Fruit fly (Drosophila melanogaster) whole organism, wandering third instar larva: ENCODE results near the gene kst.

Experiments
- Abd-B ChIP-seq: fragments of >200 bp; optimal IDR thresholded peaks from 2 replicates; lab custom pipeline; 2017; ENCODE audit warnings: missing biosample characterization, missing genetic modification characterization
- CG32264 ChIP-seq: fragments of 200-800 bp; sonication (Bioruptor generic); optimal IDR thresholded peaks from 2 replicates; lab custom pipeline; 2016; ENCODE audit warnings: missing biosample characterization, missing genetic modification characterization
- CG9705 ChIP-seq: fragments of 200-800 bp; sonication (Bioruptor generic); optimal IDR thresholded peaks from 2 replicates; lab custom pipeline; 2018; ENCODE audit warnings: missing biosample characterization, mild to moderate bottlenecking, missing genetic modification characterization
- CrebA ChIP-seq: fragments of 200-800 bp; sonication (Bioruptor generic); optimal IDR thresholded peaks from 2 replicates; lab custom pipeline; 2016; ENCODE audit warnings: missing biosample characterization, mild to moderate bottlenecking, missing genetic modification characterization, borderline replicate concordance
- Dif ChIP-seq: fragments of 200-275, 200-300 bp; sonication (Bioruptor generic); optimal IDR thresholded peaks from 2 replicates; lab custom pipeline; 2018; ENCODE audit warnings: missing biosample characterization, missing genetic modification characterization; ENCODE audit not compliant: partially characterized antibody
- GATAd ChIP-seq: sonication (Bioruptor generic); optimal IDR thresholded peaks from 2 replicates; lab custom pipeline; 2016; ENCODE audit warnings: missing biosample characterization, missing genetic modification characterization
- HLH106 ChIP-seq: fragments of 200-800 bp; optimal IDR thresholded peaks from 3 replicates; lab custom pipeline; 2019; ENCODE audit warnings: missing biosample characterization, mild to moderate bottlenecking, missing genetic modification characterization, moderate library complexity
- Hnf4 ChIP-seq: fragments of 200-800 bp; sonication (Bioruptor generic); optimal IDR thresholded peaks from 2 replicates; lab custom pipeline; 2016; ENCODE audit warnings: missing biosample characterization, mild to moderate bottlenecking, missing genetic modification characterization
- Hr78 ChIP-seq: fragments of >200 bp; optimal IDR thresholded peaks from 2 replicates; lab custom pipeline; 2017; ENCODE audit warnings: missing biosample characterization, missing genetic modification characterization
- Hr83 ChIP-seq: fragments of 200-300 bp; sonication (Bioruptor generic); optimal IDR thresholded peaks from 2 replicates; lab custom pipeline; 2016; ENCODE audit warnings: missing biosample characterization, mild to moderate bottlenecking, missing genetic modification characterization, moderate library complexity; ENCODE audit not compliant: poor library complexity, severe bottlenecking
- Jra ChIP-seq: sonication (Bioruptor generic); optimal IDR thresholded peaks from 2 replicates; lab custom pipeline; 2016; ENCODE audit warnings: missing biosample characterization, missing genetic modification characterization
- Mio ChIP-seq: sonication (Bioruptor generic); optimal IDR thresholded peaks from 2 replicates; lab custom pipeline; 2016; ENCODE audit warnings: missing biosample characterization, missing genetic modification characterization
- Myc ChIP-seq: fragments of >200 bp; optimal IDR thresholded peaks from 2 replicates; lab custom pipeline; 2017
- N ChIP-seq: fragments of >200 bp; optimal IDR thresholded peaks from 2 replicates; lab custom pipeline; 2018; ENCODE audit warnings: missing biosample characterization, missing external identifiers, missing genetic modification characterization
- OdsH ChIP-seq: fragments of 200-800 bp; sonication (Bioruptor generic); optimal IDR thresholded peaks from 2 replicates; lab custom pipeline; 2016; ENCODE audit warnings: missing biosample characterization, mild to moderate bottlenecking, missing genetic modification characterization
- Rel ChIP-seq, 2 experiments: fragments of 200-800 bp; sonication (Bioruptor generic) in 1 of 2; optimal IDR thresholded peaks; 2 replicates in 1 of 2; 3 replicates in 1 of 2; lab custom pipeline; 2016 to 2019; ENCODE audit warnings: mild to moderate bottlenecking in 2 of 2, missing biosample characterization in 2 of 2, missing genetic modification characterization in 2 of 2, moderate library complexity in 1 of 2
- Sp1 ChIP-seq: fragments of 200-800 bp; sonication (Bioruptor generic); optimal IDR thresholded peaks from 3 replicates; lab custom pipeline; 2019; ENCODE audit warnings: missing biosample characterization, mild to moderate bottlenecking, missing genetic modification characterization, moderate library complexity
- br ChIP-seq: fragments of 200-800 bp; sonication (Bioruptor generic); optimal IDR thresholded peaks from 2 replicates; lab custom pipeline; 2016; ENCODE audit warnings: missing biosample characterization, missing genetic modification characterization
- brk ChIP-seq: fragments of 200-800 bp; sonication (Bioruptor generic); optimal IDR thresholded peaks from 2 replicates; lab custom pipeline; 2016; ENCODE audit warnings: missing biosample characterization, mild to moderate bottlenecking, missing genetic modification characterization
- dl ChIP-seq, 2 experiments: fragments of 175-275, 200-275 bp in 1 of 2; fragments of 200-275 bp in 1 of 2; sonication (Bioruptor generic); optimal IDR thresholded peaks; lab custom pipeline; 2018; ENCODE audit warnings: mild to moderate bottlenecking in 2 of 2, missing biosample characterization in 2 of 2, missing genetic modification characterization in 2 of 2, moderate library complexity in 2 of 2; ENCODE audit not compliant: partially characterized antibody in 2 of 2, insufficient read depth in 1 of 2
- dmrt93B ChIP-seq: fragments of 200-800 bp; sonication (Bioruptor generic); optimal IDR thresholded peaks from 2 replicates; lab custom pipeline; 2018; ENCODE audit warnings: missing biosample characterization, mild to moderate bottlenecking, missing genetic modification characterization
- dsf ChIP-seq: sonication (Bioruptor generic); optimal IDR thresholded peaks from 2 replicates; lab custom pipeline; 2016; ENCODE audit warnings: missing biosample characterization, missing genetic modification characterization, borderline replicate concordance
- ey ChIP-seq: fragments of 200-800 bp; sonication (Bioruptor generic); optimal IDR thresholded peaks from 2 replicates; lab custom pipeline; 2016; ENCODE audit warnings: missing biosample characterization, missing genetic modification characterization
- foxo ChIP-seq, 2 experiments: fragments of 200-800 bp; sonication (Bioruptor generic); optimal IDR thresholded peaks; 2 replicates in 1 of 2; 3 replicates in 1 of 2; lab custom pipeline; 2016 to 2017; ENCODE audit warnings: missing biosample characterization in 2 of 2, missing genetic modification characterization in 2 of 2
- fru ChIP-seq: fragments of 200-800 bp; sonication (Bioruptor generic); optimal IDR thresholded peaks from 3 replicates; lab custom pipeline; 2016; ENCODE audit warnings: missing biosample characterization, mild to moderate bottlenecking, missing genetic modification characterization
- h ChIP-seq: fragments of 200-800 bp; sonication (Bioruptor generic); optimal IDR thresholded peaks from 3 replicates; lab custom pipeline; 2016; ENCODE audit warnings: missing biosample characterization, mild to moderate bottlenecking, missing genetic modification characterization
- jim ChIP-seq: fragments of 175-275, 200-325 bp; sonication (Bioruptor generic); optimal IDR thresholded peaks from 2 replicates; lab custom pipeline; 2016; ENCODE audit warnings: missing biosample characterization, mild to moderate bottlenecking, missing genetic modification characterization
- psq ChIP-seq: fragments of 200-800 bp; sonication (Bioruptor generic); optimal IDR thresholded peaks from 3 replicates; lab custom pipeline; 2017; ENCODE audit warnings: missing biosample characterization, mild to moderate bottlenecking, missing genetic modification characterization, moderate library complexity
- rgr ChIP-seq: fragments of 200-800 bp; sonication (Bioruptor generic); optimal IDR thresholded peaks from 3 replicates; lab custom pipeline; 2016; ENCODE audit warnings: missing biosample characterization, mild to moderate bottlenecking, missing genetic modification characterization
- sage ChIP-seq: fragments of 200-800 bp; sonication (Bioruptor generic); optimal IDR thresholded peaks from 2 replicates; lab custom pipeline; 2016; ENCODE audit warnings: missing biosample characterization, mild to moderate bottlenecking, missing genetic modification characterization
- sv ChIP-seq: fragments of 200-800 bp; sonication (Bioruptor generic); optimal IDR thresholded peaks from 3 replicates; lab custom pipeline; 2016; ENCODE audit warnings: missing biosample characterization, missing genetic modification characterization
- tai ChIP-seq: sonication (Bioruptor generic); optimal IDR thresholded peaks from 2 replicates; lab custom pipeline; 2016; ENCODE audit warnings: missing biosample characterization, missing genetic modification characterization
- usp ChIP-seq: fragments of >200 bp; optimal IDR thresholded peaks from 2 replicates; lab custom pipeline; 2017; ENCODE audit warnings: missing biosample characterization, missing genetic modification characterization

kst gene

DNA sequence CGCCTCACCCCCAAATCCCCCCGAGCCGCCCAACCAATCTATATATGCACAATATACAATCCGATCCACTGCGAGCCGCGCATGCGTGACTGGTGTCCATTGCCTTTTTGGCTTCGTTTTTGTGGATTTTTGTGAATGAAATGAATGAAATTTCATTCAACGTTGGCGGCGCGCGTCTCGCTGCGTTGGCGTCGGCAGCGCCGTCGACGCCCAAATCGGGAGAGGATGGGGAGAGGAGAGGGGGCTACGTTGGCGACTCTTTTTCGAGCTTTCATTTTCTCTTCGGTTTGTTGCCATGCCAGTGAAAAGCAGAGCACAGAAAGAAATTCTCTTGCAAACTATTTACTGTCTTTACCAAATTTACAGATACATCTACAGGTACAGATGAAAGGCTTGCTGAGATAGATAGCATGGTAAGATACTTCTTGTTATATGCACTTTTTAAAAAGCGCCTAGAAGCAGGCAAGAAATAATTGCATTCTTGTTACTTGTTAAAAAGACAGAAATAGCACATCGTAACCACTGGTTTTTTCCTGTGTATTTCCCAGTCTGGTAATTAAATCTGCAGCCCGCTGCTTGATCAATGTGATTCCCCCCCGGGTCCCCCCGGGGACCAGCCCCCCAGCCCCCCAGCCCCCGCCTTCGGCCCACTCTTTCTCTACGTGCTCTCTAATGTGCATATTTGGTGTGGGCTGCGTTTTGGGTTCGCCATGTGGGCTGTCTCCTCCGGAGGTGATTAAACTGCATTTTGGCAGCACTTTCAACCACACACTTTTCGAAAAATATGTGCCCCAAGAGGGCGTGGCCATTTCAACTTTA is 43.8 kb downstream of the kst start (continued):
- no peak for TF ChIP-seq dl (GFP tag; optimal IDR thresholded peaks at IDR 0.05; lab: Kevin White, UChicago; ENCODE audit: insufficient read depth in 1 of 2, partially characterized antibody in 2 of 2)
- TF ChIP-seq, all 38 proteins: peak for 9

DNA sequence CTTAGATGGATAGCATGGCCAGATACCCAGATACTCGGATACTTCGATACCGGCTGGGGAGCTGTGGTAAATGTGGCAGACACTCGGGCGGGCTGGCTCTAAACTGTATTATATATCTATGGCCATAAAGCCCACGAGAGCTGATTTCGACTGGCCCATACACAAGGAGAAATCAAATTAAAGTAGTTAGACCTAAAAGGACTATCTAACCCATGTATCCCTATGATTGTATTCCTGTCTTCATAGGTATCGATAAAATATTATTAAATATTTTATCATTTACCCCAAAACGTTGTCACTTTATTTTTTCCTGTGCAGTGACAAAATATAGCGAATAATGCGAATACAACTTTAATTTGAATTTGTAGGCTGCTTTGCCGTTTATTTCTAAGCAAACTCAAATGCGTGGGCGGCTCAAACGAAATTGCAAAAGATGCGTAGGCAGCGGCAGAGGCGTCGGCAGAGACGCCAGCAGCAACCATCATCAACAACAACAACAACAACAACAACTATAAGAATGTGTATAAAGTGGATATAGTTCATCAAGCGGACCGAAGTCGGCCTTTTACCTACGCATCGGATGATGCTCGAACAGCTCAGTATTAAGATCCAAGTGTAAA is 45.3 kb downstream of the kst start:
- no peak for TF ChIP-seq h (GFP tag; lab: Kevin White, UChicago)
- no peak for TF ChIP-seq CG32264 (GFP tag; lab: Kevin White, UChicago)
- no peak for TF ChIP-seq fru (GFP tag; lab: Kevin White, UChicago)
- TF ChIP-seq Hnf4 (GFP tag; lab: Kevin White, UChicago): no peak
- no peak for TF ChIP-seq Mio (GFP tag; lab: Kevin White, UChicago)
- no peak for TF ChIP-seq psq (GFP tag; lab: Kevin White, UChicago)
- no peak for TF ChIP-seq Hr78
- TF ChIP-seq Jra: no peak
- no peak for TF ChIP-seq OdsH
- TF ChIP-seq GATAd (GFP tag; lab: Kevin White, UChicago): no peak

DNA sequence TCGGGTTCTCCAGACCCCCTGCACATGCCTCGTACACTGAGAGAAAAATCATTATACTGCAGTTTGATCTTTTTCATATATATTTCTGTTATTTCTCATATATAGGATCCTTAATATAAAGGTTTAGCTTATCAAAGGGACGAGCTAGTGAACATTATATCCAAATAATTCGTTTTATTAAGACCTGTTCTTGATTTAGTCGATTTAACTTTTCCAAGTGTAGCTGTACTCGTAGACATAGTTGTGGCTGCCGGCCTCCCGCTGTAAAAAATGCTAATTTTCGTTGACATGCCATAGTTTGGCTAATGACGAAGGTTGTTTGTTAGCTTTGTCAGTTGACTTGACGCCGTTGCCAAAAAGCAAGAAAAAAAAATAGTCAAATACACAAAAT is 45.8 kb downstream of the kst start:
- TF ChIP-seq Mio (GFP tag; lab: Kevin White, UChicago): no peak
- TF ChIP-seq foxo (GFP tag; optimal IDR thresholded peaks at IDR 0.05; lab: Kevin White, UChicago): peak in 1 of 2 experiments; percentile 15
- TF ChIP-seq sv (GFP tag; lab: Kevin White, UChicago): peak; percentile 77
- TF ChIP-seq fru (GFP tag; lab: Kevin White, UChicago): peak; percentile 13

DNA sequence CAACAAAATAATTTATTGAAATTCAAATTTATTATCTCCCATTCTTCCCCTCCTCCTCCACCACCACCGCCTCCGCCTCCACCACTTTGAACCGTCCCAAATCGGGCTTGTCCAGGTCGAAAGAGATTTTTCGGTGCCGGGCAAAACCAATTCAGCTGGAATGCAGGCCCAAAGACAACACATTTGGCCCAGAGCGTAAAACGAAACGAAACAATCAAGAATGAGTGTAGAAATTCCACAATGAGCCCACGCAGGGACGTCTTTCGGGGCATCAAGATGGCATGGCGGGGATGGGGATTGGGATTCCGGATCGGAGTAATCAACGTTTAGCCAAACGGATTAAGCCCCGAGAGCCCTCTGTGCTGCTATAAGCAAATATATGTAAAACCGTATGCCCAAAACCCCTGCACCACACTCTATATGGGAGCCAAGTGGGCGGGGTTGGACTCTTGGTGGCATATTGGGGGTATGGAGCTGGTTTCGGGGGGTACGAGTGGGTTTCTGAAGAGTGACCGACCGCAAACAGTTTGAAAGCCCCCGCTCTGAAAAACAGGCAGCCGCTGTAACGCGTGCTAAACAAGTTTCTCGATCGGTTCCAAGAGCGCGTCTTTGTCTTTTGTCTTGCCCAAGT is 47.4 kb downstream of the kst start:
- peak; percentile 75 for TF ChIP-seq Dif
- no peak for TF ChIP-seq rgr (GFP tag; lab: Kevin White, UChicago)
- TF ChIP-seq dmrt93B (GFP tag; lab: Kevin White, UChicago): no peak
- no peak for TF ChIP-seq usp (GFP tag; lab: Kevin White, UChicago)
- peak; percentile 18 to 41 for TF ChIP-seq dl (GFP tag; optimal IDR thresholded peaks at IDR 0.05; lab: Kevin White, UChicago; ENCODE audit: insufficient read depth in 1 of 2, partially characterized antibody in 2 of 2)
- no peak for TF ChIP-seq ey (GFP tag; lab: Kevin White, UChicago)
- TF ChIP-seq psq (GFP tag; lab: Kevin White, UChicago): peak; percentile 10
- TF ChIP-seq dsf (GFP tag; lab: Kevin White, UChicago): no peak
- TF ChIP-seq CrebA (GFP tag; lab: Kevin White, UChicago): no peak
- no peak for TF ChIP-seq h (GFP tag; lab: Kevin White, UChicago)
- TF ChIP-seq Rel (GFP tag; optimal IDR thresholded peaks at IDR 0.05; lab: Kevin White, UChicago): no peak
- TF ChIP-seq Rel (tag; optimal IDR thresholded peaks at IDR 0.05; lab: Kevin White, UChicago): peak; percentile 29
- TF ChIP-seq Abd-B (GFP tag; lab: Kevin White, UChicago): no peak
- no peak for TF ChIP-seq CG32264 (GFP tag; lab: Kevin White, UChicago)
- no peak for TF ChIP-seq Myc (lab: Kevin White, UChicago)

DNA sequence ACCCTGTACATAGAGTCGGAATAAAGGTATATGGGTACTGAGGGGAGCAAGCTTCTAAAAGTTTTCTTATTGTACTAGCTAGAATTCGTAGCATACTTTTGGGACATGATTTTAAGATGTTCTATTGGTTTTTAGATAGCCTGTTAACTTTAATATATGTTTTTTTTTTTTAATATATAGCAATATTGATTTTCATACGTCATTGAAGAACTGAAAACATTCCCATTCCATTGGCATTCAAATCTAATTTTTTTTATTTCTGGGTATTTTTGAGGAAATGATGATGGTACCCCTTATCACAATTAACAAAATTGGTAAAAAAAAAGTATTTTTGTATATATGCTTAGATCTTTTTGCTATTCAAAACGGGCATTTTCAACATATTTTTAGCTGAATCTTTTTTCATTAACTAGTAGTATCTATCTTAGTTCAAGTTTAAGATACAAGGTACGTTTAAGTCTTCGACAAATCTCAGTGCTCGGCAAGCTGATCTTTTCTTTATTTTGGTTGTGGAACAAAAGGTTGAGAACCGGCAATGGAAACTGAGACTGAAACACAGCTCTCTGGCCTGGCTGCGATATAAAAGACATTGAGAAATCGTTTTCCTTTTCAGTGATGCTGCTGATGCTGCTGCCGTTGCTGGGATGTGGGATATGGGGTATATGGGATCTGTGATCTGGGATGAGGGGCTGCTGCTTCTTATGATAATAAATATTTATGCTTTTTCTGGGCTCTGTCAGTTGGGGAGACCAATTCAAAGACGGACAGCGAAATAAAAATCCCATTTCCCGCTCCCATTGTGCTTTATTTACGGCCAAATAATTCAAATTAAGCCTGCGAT is 48.2 kb downstream of the kst start:
- TF ChIP-seq Jra (no peak), rgr (GFP tag; lab: Kevin White, UChicago) (peak; percentile 52), Hr78 (no peak), CG32264 (GFP tag; lab: Kevin White, UChicago) (no peak), Hr83 (GFP tag; lab: Kevin White, UChicago) (peak; percentile 42), Myc (lab: Kevin White, UChicago) (no peak), br (GFP tag; lab: Kevin White, UChicago) (no peak), brk (GFP tag; lab: Kevin White, UChicago) (no peak), HLH106 (peak; percentile 54), jim (GFP tag; lab: Kevin White, UChicago) (no peak), CG9705 (GFP tag; lab: Kevin White, UChicago) (no peak), N (GFP tag; lab: Kevin White, UChicago) (no peak), CrebA (GFP tag; lab: Kevin White, UChicago) (no peak), ey (GFP tag; lab: Kevin White, UChicago) (peak; percentile 19), Rel (GFP tag; optimal IDR thresholded peaks at IDR 0.05; lab: Kevin White, UChicago) (no peak), Rel (tag; optimal IDR thresholded peaks at IDR 0.05; lab: Kevin White, UChicago) (no peak), Sp1 (GFP tag; lab: Kevin White, UChicago) (peak; percentile 57), fru (GFP tag; lab: Kevin White, UChicago) (peak; percentile 13), OdsH (peak; percentile 64), usp (GFP tag; lab: Kevin White, UChicago) (no peak), sage (no peak), Dif (no peak), Abd-B (GFP tag; lab: Kevin White, UChicago) (no peak), tai (GFP tag; lab: Kevin White, UChicago) (no peak), sv (GFP tag; lab: Kevin White, UChicago) (no peak)
